Worm (Caenorhabditis elegans) whole organism, L4 larva: ENCODE results near the gene ZK757.1.

ENCODE experiments used
- Y105C5A.15 ChIP-seq: fragments of 200-800 bp; sonication (Bioruptor generic); IDR thresholded peaks from 2 replicates; pipeline ENCODE4 v1.3.6; 2022; ENCODE audit warnings: missing genetic modification characterization, missing compliant biosample characterization
- Y48G9A.11 ChIP-seq: fragments of 200-800 bp; sonication (Bioruptor generic); IDR thresholded peaks from 2 replicates; pipeline ENCODE4 v1.3.6; 2022; ENCODE audit warnings: missing genetic modification reagents, missing genetic modification characterization, missing compliant biosample characterization
- ZK546.5 ChIP-seq, 2 experiments: sonication (generic microtip); optimal IDR thresholded peaks; 2 replicates each; lab custom pipeline; 2017; ENCODE audit warnings: missing biosample characterization in 2 of 2, missing genetic modification characterization in 2 of 2
- arid-1 ChIP-seq: fragments of 200-800 bp; sonication (Bioruptor generic); conservative IDR thresholded peaks from 2 replicates; pipeline ENCODE4 v1.3.6; 2022; ENCODE audit warnings: missing genetic modification reagents, missing genetic modification characterization, missing compliant biosample characterization
- ceh-20 ChIP-seq: fragments of 200-800 bp; sonication (Bioruptor generic); IDR thresholded peaks from 2 replicates; pipeline ENCODE4 v1.3.6; 2022; ENCODE audit warnings: missing genetic modification reagents, missing genetic modification characterization, missing compliant biosample characterization
- ceh-28 ChIP-seq: fragments of 150-350 bp; optimal IDR thresholded peaks from 2 replicates; lab custom pipeline; 2014; ENCODE audit warnings: missing biosample characterization, missing genetic modification reagents, missing genetic modification characterization
- ces-1 ChIP-seq: fragments of 150-350 bp; sonication (generic microtip); optimal IDR thresholded peaks from 4 replicates; lab custom pipeline; 2014; ENCODE audit warnings: missing biosample characterization, missing genetic modification reagents, missing genetic modification characterization
- daf-12 ChIP-seq: fragments of 150-350 bp; optimal IDR thresholded peaks from 2 replicates; lab custom pipeline; 2014; ENCODE audit warnings: missing biosample characterization, missing genetic modification reagents, missing genetic modification characterization
- daf-16 ChIP-seq, 3 experiments: sonication (generic microtip); optimal IDR thresholded peaks; 2 replicates each; lab custom pipeline; 2016 to 2017; ENCODE audit warnings: missing genetic modification characterization in 3 of 3, missing genetic modification reagents in 3 of 3, mild to moderate bottlenecking in 2 of 3, missing compliant biosample characterization in 2 of 3, missing biosample characterization in 1 of 3, moderate library complexity in 1 of 3
- daf-19 ChIP-seq: fragments of 200-800 bp; sonication (Bioruptor generic); conservative IDR thresholded peaks from 2 replicates; pipeline ENCODE4 v1.3.6; 2022; ENCODE audit warnings: missing genetic modification characterization, missing compliant biosample characterization
- dmd-6 ChIP-seq: fragments of 200-800 bp; sonication (Bioruptor generic); IDR thresholded peaks from 2 replicates; pipeline ENCODE4 v1.3.6; 2022; ENCODE audit warnings: missing genetic modification reagents, missing genetic modification characterization, missing compliant biosample characterization
- duxl-1 ChIP-seq: sonication (generic microtip); optimal IDR thresholded peaks from 2 replicates; lab custom pipeline; 2016; ENCODE audit warnings: mild to moderate bottlenecking, missing genetic modification characterization, moderate library complexity, missing compliant biosample characterization; ENCODE audit not compliant: poor library complexity
- dve-1 ChIP-seq: sonication (generic microtip); optimal IDR thresholded peaks from 2 replicates; lab custom pipeline; 2017; ENCODE audit warnings: antibody characterized with exemption, mild to moderate bottlenecking, missing genetic modification characterization, missing compliant biosample characterization; ENCODE audit not compliant: insufficient read depth
- fkh-10 ChIP-seq: fragments of 150-350 bp; optimal IDR thresholded peaks from 2 replicates; lab custom pipeline; 2014; ENCODE audit warnings: missing biosample characterization, missing genetic modification reagents, missing genetic modification characterization
- hif-1 ChIP-seq, 2 experiments: sonication (generic microtip); optimal IDR thresholded peaks; 2 replicates each; lab custom pipeline; 2016 to 2017; ENCODE audit warnings: missing compliant biosample characterization in 2 of 2, missing genetic modification characterization in 2 of 2, missing genetic modification reagents in 2 of 2, missing genotype in 2 of 2, mild to moderate bottlenecking in 1 of 2
- hlh-11 ChIP-seq: fragments of 200-800 bp; sonication (Bioruptor generic); optimal IDR thresholded peaks from 2 replicates; lab custom pipeline; 2018; ENCODE audit warnings: mild to moderate bottlenecking, missing genetic modification characterization, missing compliant biosample characterization
- jun-1 ChIP-seq: fragments of 150-350 bp; optimal IDR thresholded peaks from 2 replicates; lab custom pipeline; 2014; ENCODE audit warnings: missing biosample characterization, missing genetic modification reagents, missing genetic modification characterization
- lin-29 ChIP-seq: fragments of 200-800 bp; sonication (Bioruptor generic); IDR thresholded peaks from 2 replicates; pipeline ENCODE4 v1.3.6; 2022; ENCODE audit warnings: missing genetic modification reagents, missing genetic modification characterization, missing compliant biosample characterization
- lin-38 ChIP-seq: fragments of 200-800 bp; sonication (Bioruptor generic); IDR thresholded peaks from 2 replicates; pipeline ENCODE4 v1.3.6; 2022; ENCODE audit warnings: missing genetic modification reagents, missing genetic modification characterization, missing compliant biosample characterization
- lin-39 ChIP-seq: fragments of 150-350 bp; optimal IDR thresholded peaks from 2 replicates; lab custom pipeline; 2014; ENCODE audit warnings: missing biosample characterization, missing genetic modification reagents, missing genetic modification characterization
- lir-3 ChIP-seq: sonication (generic microtip); optimal IDR thresholded peaks from 2 replicates; lab custom pipeline; 2016; ENCODE audit warnings: mild to moderate bottlenecking, missing genetic modification characterization, missing compliant biosample characterization
- lsy-2 ChIP-seq, 2 experiments: fragments of 150-350 bp in 1 of 2; sonication (generic microtip) in 1 of 2; optimal IDR thresholded peaks; 2 replicates each; lab custom pipeline; 2014 to 2017; ENCODE audit warnings: missing biosample characterization in 2 of 2, missing genetic modification characterization in 2 of 2
- madf-5 ChIP-seq, 2 experiments: fragments of 200-800 bp; sonication (Bioruptor generic); IDR thresholded peaks; 2 replicates each; pipeline ENCODE4 v1.3.6; 2022; ENCODE audit warnings: missing compliant biosample characterization in 2 of 2, missing genetic modification characterization in 2 of 2
- mdl-1 ChIP-seq, 2 experiments: fragments of 150-350 bp in 1 of 2; sonication (generic microtip) in 1 of 2; optimal IDR thresholded peaks; 2 replicates each; lab custom pipeline; 2014 to 2017; ENCODE audit warnings: missing biosample characterization in 2 of 2, missing genetic modification characterization in 2 of 2
- mdt-29 ChIP-seq: fragments of 200-800 bp; sonication (Bioruptor generic); IDR thresholded peaks from 2 replicates; pipeline ENCODE4 v1.3.6; 2022; ENCODE audit warnings: missing genetic modification reagents, missing genetic modification characterization, missing compliant biosample characterization
- mes-2 ChIP-seq: sonication (generic microtip); optimal IDR thresholded peaks from 2 replicates; lab custom pipeline; 2016; ENCODE audit warnings: missing genotype, mild to moderate bottlenecking, missing genetic modification characterization, missing compliant biosample characterization; ENCODE audit not compliant: poor library complexity, severe bottlenecking
- mxl-2 ChIP-seq: fragments of 200-800 bp; sonication (Bioruptor generic); conservative IDR thresholded peaks from 2 replicates; pipeline ENCODE4 v1.3.6; 2022; ENCODE audit warnings: missing genetic modification reagents, missing genetic modification characterization, missing compliant biosample characterization
- mxl-3 ChIP-seq: fragments of 200-800 bp; sonication (Bioruptor generic); optimal IDR thresholded peaks from 2 replicates; lab custom pipeline; 2018; ENCODE audit warnings: mild to moderate bottlenecking, missing genetic modification characterization, missing compliant biosample characterization
- nhr-102 ChIP-seq: sonication (generic microtip); optimal IDR thresholded peaks from 2 replicates; lab custom pipeline; 2016; ENCODE audit warnings: mild to moderate bottlenecking, missing genetic modification characterization, moderate library complexity, missing compliant biosample characterization
- nhr-11 ChIP-seq: fragments of 150-350 bp; optimal IDR thresholded peaks from 2 replicates; lab custom pipeline; 2014; ENCODE audit warnings: missing biosample characterization, missing genetic modification characterization
- nhr-237 ChIP-seq: sonication (generic microtip); optimal IDR thresholded peaks from 2 replicates; lab custom pipeline; 2017; ENCODE audit warnings: missing biosample characterization, missing genetic modification characterization
- nhr-28 ChIP-seq: fragments of 150-350 bp; optimal IDR thresholded peaks from 2 replicates; lab custom pipeline; 2014; ENCODE audit warnings: missing biosample characterization, missing genetic modification characterization
- nhr-41 ChIP-seq: fragments of 200-800 bp; sonication (Bioruptor generic); IDR thresholded peaks from 2 replicates; pipeline ENCODE4 v1.3.6; 2022; ENCODE audit warnings: missing genetic modification reagents, missing genetic modification characterization, missing compliant biosample characterization
- nhr-48 ChIP-seq: sonication (generic microtip); optimal IDR thresholded peaks from 2 replicates; lab custom pipeline; 2016; ENCODE audit warnings: mild to moderate bottlenecking, missing genetic modification characterization, missing compliant biosample characterization
- nhr-6 ChIP-seq: fragments of 150-350 bp; optimal IDR thresholded peaks from 2 replicates; lab custom pipeline; 2014; ENCODE audit warnings: missing biosample characterization, missing genetic modification characterization
- rbr-2 ChIP-seq: sonication (generic microtip); optimal IDR thresholded peaks from 2 replicates; lab custom pipeline; 2016; ENCODE audit warnings: missing genotype, missing genetic modification characterization, missing compliant biosample characterization
- saeg-2 ChIP-seq: fragments of 200-800 bp; sonication (Bioruptor generic); IDR thresholded peaks from 2 replicates; pipeline ENCODE4 v1.3.6; 2022; ENCODE audit warnings: missing genetic modification reagents, missing genetic modification characterization, missing compliant biosample characterization
- sdz-12 ChIP-seq: fragments of 200-800 bp; sonication (Bioruptor generic); optimal IDR thresholded peaks from 2 replicates; lab custom pipeline; 2018; ENCODE audit warnings: mild to moderate bottlenecking, missing genetic modification characterization, missing compliant biosample characterization
- set-16 ChIP-seq: fragments of 200-800 bp; sonication (Bioruptor generic); IDR thresholded peaks from 2 replicates; pipeline ENCODE4 v1.3.6; 2022; ENCODE audit warnings: missing genetic modification reagents, missing genetic modification characterization, missing compliant biosample characterization
- snpc-1.2 ChIP-seq: fragments of 200-800 bp; sonication (Bioruptor generic); IDR thresholded peaks from 2 replicates; pipeline ENCODE4 v1.3.6; 2022; ENCODE audit warnings: missing genetic modification reagents, missing genetic modification characterization, missing compliant biosample characterization
- spr-3 ChIP-seq: fragments of 200-800 bp; sonication (Bioruptor generic); optimal IDR thresholded peaks from 2 replicates; lab custom pipeline; 2018; ENCODE audit warnings: mild to moderate bottlenecking, missing genetic modification characterization, missing compliant biosample characterization
- unc-39 ChIP-seq: sonication (generic microtip); optimal IDR thresholded peaks from 2 replicates; lab custom pipeline; 2017; ENCODE audit warnings: missing biosample characterization, missing genetic modification characterization
- unc-62 ChIP-seq, 3 experiments: fragments of 150-350 bp in 1 of 3; sonication (generic microtip); optimal IDR thresholded peaks in 2 of 3; peaks in 1 of 3; 1 replicate in 1 of 3; 2 replicates in 2 of 3; lab custom pipeline; 2014 to 2017; ENCODE audit warnings: missing biosample characterization in 3 of 3, missing genetic modification characterization in 3 of 3, missing genetic modification reagents in 3 of 3, missing genotype in 1 of 3
- zag-1 ChIP-seq: fragments of 150-350 bp; optimal IDR thresholded peaks from 2 replicates; lab custom pipeline; 2014; ENCODE audit warnings: missing biosample characterization, missing genetic modification characterization
- zfp-2 ChIP-seq: sonication (generic microtip); optimal IDR thresholded peaks from 2 replicates; lab custom pipeline; 2016; ENCODE audit warnings: mild to moderate bottlenecking, missing genetic modification characterization, missing compliant biosample characterization
- zfp-3 ChIP-seq: fragments of 200-800 bp; sonication (Bioruptor generic); conservative IDR thresholded peaks from 2 replicates; pipeline ENCODE4 v1.3.6; 2022; ENCODE audit warnings: missing genetic modification reagents, missing genetic modification characterization, missing compliant biosample characterization
- zip-11 ChIP-seq: fragments of 200-800 bp; sonication (Bioruptor generic); IDR thresholded peaks from 2 replicates; pipeline ENCODE4 v1.3.6; 2022; ENCODE audit warnings: missing genetic modification characterization, missing compliant biosample characterization

The ZK757.1 gene

ce11 chrIII:9822942-9823341 is 48.0 kb downstream of the ZK757.1 start, which contains the start of gene arl-5 (continued):
- TF ChIP-seq jun-1 (tag; lab: Kevin White, UChicago) (no peak), fkh-10 (no peak), lin-38 (GFP tag; lab: Robert Waterston, UW) (no peak), mes-2 (no peak), ceh-28 (tag; lab: Kevin White, UChicago) (no peak)

- TF ChIP-seq nhr-48 (tag; lab: Kevin White, UChicago) (no peak), madf-5 (GFP tag; IDR thresholded peaks at IDR 0.05; lab: Robert Waterston, UW) (no peak), snpc-1.2 (no peak), daf-19 (GFP tag; lab: Robert Waterston, UW) (no peak), dve-1 (peak; percentile 58), mes-2 (peak; percentile 84), jun-1 (tag; lab: Kevin White, UChicago) (no peak), mdt-29 (GFP tag; lab: Robert Waterston, UW) (no peak), nhr-6 (tag; lab: Kevin White, UChicago) (peak; percentile 38), ZK546.5 (tag; optimal IDR thresholded peaks at IDR 0.05; lab: Kevin White, UChicago) (no peak), zag-1 (tag; lab: Kevin White, UChicago) (no peak), sdz-12 (GFP tag; lab: Kevin White, UChicago) (no peak), zfp-3 (GFP tag; lab: Robert Waterston, UW) (no peak), ces-1 (GFP tag; lab: Kevin White, UChicago) (no peak), mxl-3 (peak; percentile 89), nhr-11 (no peak), lsy-2 (tag; optimal IDR thresholded peaks at IDR 0.05; lab: Kevin White, UChicago) (peak; percentile 10 to 74), nhr-237 (tag; lab: Kevin White, UChicago) (no peak), Y48G9A.11 (GFP tag; lab: Robert Waterston, UW) (no peak), nhr-28 (peak; percentile 32), lin-38 (GFP tag; lab: Robert Waterston, UW) (peak; percentile 50), unc-62 (GFP tag; optimal IDR thresholded peaks at IDR 0.05 in 1 of 2; lab: Kevin White, UChicago) (no peak), unc-62 (tag; optimal IDR thresholded peaks at IDR 0.05; lab: Kevin White, UChicago) (no peak), rbr-2 (peak; percentile 59), mdl-1 (tag; optimal IDR thresholded peaks at IDR 0.05; lab: Kevin White, UChicago) (peak; percentile 67 to 95), saeg-2 (GFP tag; lab: Robert Waterston, UW) (no peak), lin-29 (GFP tag; lab: Robert Waterston, UW) (no peak), daf-16 (GFP tag; optimal IDR thresholded peaks at IDR 0.05; lab: Kevin White, UChicago) (no peak), daf-16 (tag; optimal IDR thresholded peaks at IDR 0.05; lab: Kevin White, UChicago) (no peak), set-16 (peak; percentile 23; the same call in 1 of the 2 replicates), fkh-10 (no peak), mxl-2 (GFP tag; lab: Robert Waterston, UW) (no peak), duxl-1 (tag; lab: Kevin White, UChicago) (no peak), unc-39 (no peak), zfp-2 (no peak), arid-1 (no peak), dmd-6 (GFP tag; lab: Robert Waterston, UW) (peak; percentile 43), hlh-11 (tag; lab: Kevin White, UChicago) (peak; percentile 78), ceh-20 (GFP tag; lab: Robert Waterston, UW) (peak; percentile 33; the same call in 1 of the 2 replicates), zip-11 (GFP tag; lab: Robert Waterston, UW) (no peak), spr-3 (GFP tag; lab: Kevin White, UChicago) (no peak), Y105C5A.15 (no peak), hif-1 (tag; optimal IDR thresholded peaks at IDR 0.05; lab: Kevin White, UChicago) (peak in 1 of 2 experiments; percentile 32), nhr-41 (GFP tag; lab: Robert Waterston, UW) (no peak), daf-12 (no peak), lin-39 (tag; lab: Kevin White, UChicago) (no peak), lir-3 (tag; lab: Kevin White, UChicago) (no peak), nhr-102 (tag; lab: Kevin White, UChicago) (no peak)
Observed at ce11 chrIII:9818763-9819162, 52.2 kb downstream of the ZK757.1 start, which contains the start of gene panl-3. Gene panl-3 (plus strand): TSS chrIII:9819056.
